Worm (Caenorhabditis elegans) whole organism, L1 larva: ENCODE measurements around the gene Y55B1AR.4.
A peak's percentile ranks its signal among the peaks of the same experiment; 100 is the strongest.

Source experiments
- C16A3.4 ChIP-seq: fragments of 150-350 bp; optimal IDR thresholded peaks from 2 replicates; lab custom pipeline; 2014; ENCODE audit warnings: missing biosample characterization, missing genetic modification characterization
- C34B4.2 ChIP-seq: sonication (generic microtip); optimal IDR thresholded peaks from 2 replicates; lab custom pipeline; 2017; ENCODE audit warnings: mild to moderate bottlenecking, missing genetic modification characterization, missing compliant biosample characterization
- Y116A8C.19 ChIP-seq: sonication (generic microtip); optimal IDR thresholded peaks from 2 replicates; lab custom pipeline; 2016; ENCODE audit warnings: missing compliant biosample characterization, missing genetic modification characterization, borderline replicate concordance
- aha-1 ChIP-seq: fragments of 150-350 bp; optimal IDR thresholded peaks from 2 replicates; lab custom pipeline; 2014; ENCODE audit warnings: missing biosample characterization, missing genetic modification characterization
- alr-1 ChIP-seq: fragments of 200-800 bp; sonication (Bioruptor generic); optimal IDR thresholded peaks from 2 replicates; lab custom pipeline; 2018; ENCODE audit warnings: borderline replicate concordance, mild to moderate bottlenecking, missing genetic modification characterization, missing compliant biosample characterization
- aly-2 ChIP-seq: fragments of 150-350 bp; optimal IDR thresholded peaks from 2 replicates; lab custom pipeline; 2014; ENCODE audit warnings: missing biosample characterization, missing genetic modification characterization
- blmp-1 ChIP-seq: fragments of 150-350 bp; optimal IDR thresholded peaks from 2 replicates; lab custom pipeline; 2014; ENCODE audit warnings: missing biosample characterization, missing genetic modification characterization
- ceh-63 ChIP-seq: fragments of 200-800 bp; sonication (Bioruptor generic); optimal IDR thresholded peaks from 2 replicates; lab custom pipeline; 2018; ENCODE audit warnings: mild to moderate bottlenecking, missing genetic modification characterization, missing compliant biosample characterization
- ceh-8 ChIP-seq: fragments of 200-800 bp; sonication (Bioruptor generic); optimal IDR thresholded peaks from 2 replicates; lab custom pipeline; 2018; ENCODE audit warnings: mild to moderate bottlenecking, missing genetic modification characterization, moderate library complexity, missing compliant biosample characterization
- ceh-82 ChIP-seq, 3 experiments: fragments of 150-350 bp in 1 of 3; sonication (generic microtip) in 2 of 3; optimal IDR thresholded peaks; 2 replicates each; lab custom pipeline; 2014 to 2017; ENCODE audit warnings: missing biosample characterization in 3 of 3, missing genetic modification characterization in 3 of 3
- ceh-88 ChIP-seq: fragments of 200-800 bp; sonication (Bioruptor generic); IDR thresholded peaks from 2 replicates; pipeline ENCODE4 v1.3.6; 2022; ENCODE audit warnings: missing genetic modification characterization, missing compliant biosample characterization
- ceh-90 ChIP-seq: sonication (generic microtip); optimal IDR thresholded peaks from 2 replicates; lab custom pipeline; 2016; ENCODE audit warnings: missing genetic modification characterization, missing compliant biosample characterization
- dpl-1 ChIP-seq, 3 experiments: fragments of 150-350 bp in 2 of 3; sonication (generic microtip) in 1 of 3; optimal IDR thresholded peaks; 2 replicates each; lab custom pipeline; 2014 to 2017; ENCODE audit warnings: missing biosample characterization in 3 of 3, missing genetic modification characterization in 3 of 3, missing genetic modification reagents in 3 of 3
- efl-1 ChIP-seq, 4 experiments: fragments of 150-350 bp; optimal IDR thresholded peaks in 3 of 4; peaks in 1 of 4; 1 replicate in 1 of 4; 2 replicates in 3 of 4; lab custom pipeline; 2014; ENCODE audit warnings: missing biosample characterization in 2 of 4, missing genetic modification characterization in 2 of 4, missing genetic modification reagents in 2 of 4
- efl-3 ChIP-seq: fragments of 200-800 bp; sonication (Bioruptor generic); optimal IDR thresholded peaks from 2 replicates; lab custom pipeline; 2018; ENCODE audit warnings: mild to moderate bottlenecking, missing genetic modification characterization, missing compliant biosample characterization
- elt-2 ChIP-seq: sonication (generic microtip); optimal IDR thresholded peaks from 2 replicates; lab custom pipeline; 2016; ENCODE audit warnings: missing genetic modification characterization, mild to moderate bottlenecking, inconsistent platforms, missing compliant biosample characterization, missing genetic modification reagents
- elt-3 ChIP-seq, 6 experiments: fragments of 150-350 bp in 1 of 6; sonication (generic microtip); optimal IDR thresholded peaks; 2 replicates each; lab custom pipeline; 2017 to 2018; ENCODE audit warnings: missing biosample characterization in 6 of 6, missing genetic modification characterization in 6 of 6, inconsistent platforms in 1 of 6
- fkh-8 ChIP-seq: sonication (generic microtip); optimal IDR thresholded peaks from 2 replicates; lab custom pipeline; 2016; ENCODE audit warnings: mild to moderate bottlenecking, missing genetic modification characterization, missing compliant biosample characterization
- grh-1 ChIP-seq: fragments of 200-800 bp; sonication (Bioruptor generic); IDR thresholded peaks from 2 replicates; pipeline ENCODE4 v1.3.6; 2022; ENCODE audit warnings: missing genetic modification reagents, missing genetic modification characterization, missing compliant biosample characterization
- hlh-17 ChIP-seq: fragments of 200-800 bp; sonication (Bioruptor generic); optimal IDR thresholded peaks from 2 replicates; lab custom pipeline; 2018; ENCODE audit warnings: missing genetic modification characterization, mild to moderate bottlenecking, missing compliant biosample characterization, moderate library complexity, borderline replicate concordance
- hpl-2 ChIP-seq: fragments of 150-350 bp; optimal IDR thresholded peaks from 2 replicates; lab custom pipeline; 2014; ENCODE audit warnings: missing biosample characterization, missing genetic modification reagents, missing genetic modification characterization
- jun-1 ChIP-seq: fragments of 150-350 bp; optimal IDR thresholded peaks from 2 replicates; lab custom pipeline; 2014; ENCODE audit warnings: missing biosample characterization, missing genetic modification reagents, missing genetic modification characterization
- lin-13 ChIP-seq: fragments of 150-350 bp; optimal IDR thresholded peaks from 2 replicates; lab custom pipeline; 2014; ENCODE audit warnings: missing biosample characterization, missing genetic modification reagents, missing genetic modification characterization
- lin-15B ChIP-seq: fragments of 150-350 bp; sonication (generic microtip); optimal IDR thresholded peaks from 3 replicates; lab custom pipeline; 2014; ENCODE audit warnings: missing biosample characterization, missing genetic modification characterization
- lin-35 ChIP-seq, 2 experiments: fragments of 150-350 bp; optimal IDR thresholded peaks; 2 replicates each; lab custom pipeline; 2014; ENCODE audit warnings: missing biosample characterization in 2 of 2, missing genetic modification characterization in 2 of 2, missing genetic modification reagents in 2 of 2
- lin-39 ChIP-seq: fragments of 150-350 bp; optimal IDR thresholded peaks from 2 replicates; lab custom pipeline; 2014; ENCODE audit warnings: missing biosample characterization, missing genetic modification reagents, missing genetic modification characterization
- lir-3 ChIP-seq: sonication (generic microtip); optimal IDR thresholded peaks from 2 replicates; lab custom pipeline; 2016; ENCODE audit warnings: mild to moderate bottlenecking, missing genetic modification characterization, moderate library complexity, missing compliant biosample characterization; ENCODE audit not compliant: poor library complexity
- lsy-2 ChIP-seq, 2 experiments: fragments of 150-350 bp; optimal IDR thresholded peaks; 2 replicates each; lab custom pipeline; 2014; ENCODE audit warnings: missing biosample characterization in 2 of 2, missing genetic modification characterization in 2 of 2
- mab-9 ChIP-seq: fragments of 200-800 bp; sonication (Bioruptor generic); IDR thresholded peaks from 2 replicates; pipeline ENCODE4 v1.3.6; 2022; ENCODE audit warnings: missing genetic modification reagents, missing genetic modification characterization, missing compliant biosample characterization
- mep-1 ChIP-seq: fragments of 150-350 bp; optimal IDR thresholded peaks from 2 replicates; lab custom pipeline; 2014; ENCODE audit warnings: missing biosample characterization, missing genetic modification characterization
- nhr-28 ChIP-seq: fragments of 150-350 bp; optimal IDR thresholded peaks from 2 replicates; lab custom pipeline; 2014; ENCODE audit warnings: missing biosample characterization, missing genetic modification characterization
- nhr-47 ChIP-seq: sonication (generic microtip); optimal IDR thresholded peaks from 2 replicates; lab custom pipeline; 2016; ENCODE audit warnings: mild to moderate bottlenecking, missing genetic modification characterization, moderate library complexity, missing compliant biosample characterization
- nhr-71 ChIP-seq: sonication (generic microtip); optimal IDR thresholded peaks from 2 replicates; lab custom pipeline; 2016; ENCODE audit warnings: mild to moderate bottlenecking, missing genetic modification characterization, moderate library complexity, missing compliant biosample characterization
- nhr-85 ChIP-seq: sonication (generic microtip); peaks from one replicate; lab custom pipeline; 2016; ENCODE audit warnings: missing genetic modification characterization, inconsistent platforms, missing compliant biosample characterization
- nhr-90 ChIP-seq: sonication (generic microtip); optimal IDR thresholded peaks from 2 replicates; lab custom pipeline; 2016; ENCODE audit warnings: mild to moderate bottlenecking, missing genetic modification characterization, missing compliant biosample characterization; ENCODE audit not compliant: poor library complexity
- pag-3 ChIP-seq: sonication (generic microtip); optimal IDR thresholded peaks from 2 replicates; lab custom pipeline; 2017; ENCODE audit warnings: missing genetic modification characterization, mild to moderate bottlenecking, missing compliant biosample characterization, antibody characterized with exemption, borderline replicate concordance; ENCODE audit not compliant: insufficient read depth
- pax-3 ChIP-seq: fragments of 200-800 bp; sonication (Bioruptor generic); optimal IDR thresholded peaks from 2 replicates; lab custom pipeline; 2018; ENCODE audit warnings: mild to moderate bottlenecking, missing genetic modification characterization, moderate library complexity, missing compliant biosample characterization
- pqm-1 ChIP-seq: sonication (generic microtip); optimal IDR thresholded peaks from 3 replicates; lab custom pipeline; 2017; ENCODE audit warnings: missing biosample characterization, missing genetic modification characterization
- rnt-1 ChIP-seq: sonication (generic microtip); optimal IDR thresholded peaks from 2 replicates; lab custom pipeline; 2016; ENCODE audit warnings: mild to moderate bottlenecking, missing genetic modification characterization, moderate library complexity, missing compliant biosample characterization
- skn-1 ChIP-seq: fragments of 150-350 bp; optimal IDR thresholded peaks from 2 replicates; lab custom pipeline; 2014; ENCODE audit warnings: missing biosample characterization, missing genetic modification characterization
- snpc-4 ChIP-seq: fragments of 150-350 bp; optimal IDR thresholded peaks from 2 replicates; lab custom pipeline; 2014; ENCODE audit warnings: missing biosample characterization, missing genetic modification characterization
- tbx-2 ChIP-seq: sonication (generic microtip); optimal IDR thresholded peaks from 2 replicates; lab custom pipeline; 2016; ENCODE audit warnings: missing genetic modification characterization, missing compliant biosample characterization
- unc-30 ChIP-seq: sonication (generic microtip); optimal IDR thresholded peaks from 2 replicates; lab custom pipeline; 2017; ENCODE audit warnings: missing biosample characterization, missing genetic modification characterization
- unc-62 ChIP-seq: fragments of 150-350 bp; optimal IDR thresholded peaks from 2 replicates; lab custom pipeline; 2014; ENCODE audit warnings: missing biosample characterization, missing genetic modification reagents, missing genetic modification characterization
- vab-15 ChIP-seq: sonication (generic microtip); optimal IDR thresholded peaks from 2 replicates; lab custom pipeline; 2017; ENCODE audit warnings: missing genotype, mild to moderate bottlenecking, missing genetic modification characterization, missing compliant biosample characterization
- zag-1 ChIP-seq: fragments of 150-350 bp; optimal IDR thresholded peaks from 2 replicates; lab custom pipeline; 2014; ENCODE audit warnings: missing biosample characterization, missing genetic modification characterization
- ztf-4 ChIP-seq: fragments of 150-350 bp; optimal IDR thresholded peaks from 2 replicates; lab custom pipeline; 2014; ENCODE audit warnings: missing biosample characterization, missing genetic modification characterization

Y55B1AR.4 gene

ce11 chrIII:634618-635017 is 29.3 kb upstream of the Y55B1AR.4 start, which contains the start of gene fem-2 (continued):
- TF ChIP-seq lsy-2 (tag; optimal IDR thresholded peaks at IDR 0.05; lab: Kevin White, UChicago) (peak; percentile 57 to 67), pqm-1 (tag; lab: Kevin White, UChicago) (no peak), pag-3 (tag; lab: Kevin White, UChicago) (no peak), ceh-90 (tag; lab: Kevin White, UChicago) (no peak), efl-3 (GFP tag; lab: Kevin White, UChicago) (no peak), skn-1 (tag; lab: Kevin White, UChicago) (no peak), elt-2 (tag; lab: Kevin White, UChicago) (no peak), fkh-8 (tag; lab: Kevin White, UChicago) (peak; percentile 1), jun-1 (tag; lab: Kevin White, UChicago) (no peak), ceh-88 (GFP tag; lab: Robert Waterston, UW) (no peak), hpl-2 (GFP tag; lab: Kevin White, UChicago) (no peak), alr-1 (tag; lab: Kevin White, UChicago) (no peak), nhr-47 (peak; percentile 66), grh-1 (no peak), lir-3 (tag; lab: Kevin White, UChicago) (no peak), Y116A8C.19 (no peak), lin-39 (no peak), C34B4.2 (no peak), snpc-4 (no peak), ceh-8 (GFP tag; lab: Kevin White, UChicago) (no peak), unc-30 (tag; lab: Kevin White, UChicago) (no peak), lin-35 (GFP tag; optimal IDR thresholded peaks at IDR 0.05; lab: Kevin White, UChicago) (peak; percentile 58 to 67), nhr-90 (peak; percentile 57), nhr-85 (tag; lab: Kevin White, UChicago) (peak; percentile 76), C16A3.4 (tag; lab: Kevin White, UChicago) (peak; percentile 46), rnt-1 (tag; lab: Kevin White, UChicago) (peak; percentile 24), zag-1 (tag; lab: Kevin White, UChicago) (no peak), ztf-4 (tag; lab: Kevin White, UChicago) (no peak), lin-15B (tag; lab: Kevin White, UChicago) (no peak), mab-9 (GFP tag; lab: Robert Waterston, UW) (no peak)

DNA sequence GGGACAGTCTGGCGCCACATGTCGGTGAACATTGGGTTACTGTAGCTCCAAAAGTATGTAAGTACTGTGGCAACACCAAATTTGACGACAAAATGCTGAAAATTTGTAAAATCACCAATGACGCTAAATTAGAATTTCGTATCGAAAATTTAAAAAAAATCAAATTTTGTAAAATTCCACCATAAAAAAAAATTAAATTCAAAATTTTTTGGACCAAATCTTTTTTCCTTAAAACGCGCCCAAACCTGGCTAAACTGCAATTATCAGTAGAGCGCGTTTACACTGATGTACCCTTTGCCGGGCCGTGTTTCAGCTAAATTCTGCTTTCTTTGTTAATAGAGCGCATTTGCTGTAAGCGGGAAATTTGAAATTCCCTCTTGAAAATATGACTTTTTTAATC is 26.1 kb upstream of the Y55B1AR.4 start, which contains the start of gene T19C3.6:
TSS of gene T19C3.6 (minus strand) at position 101 of the 400 bp plus-strand sequence.
- TF ChIP-seq C16A3.4 (tag; lab: Kevin White, UChicago), result no peak
- TF ChIP-seq nhr-28, result no peak
- TF ChIP-seq ceh-90 (tag; lab: Kevin White, UChicago), result no peak
- no peak for TF ChIP-seq ceh-63 (GFP tag; lab: Kevin White, UChicago)
- no peak for TF ChIP-seq lsy-2 (tag; optimal IDR thresholded peaks at IDR 0.05; lab: Kevin White, UChicago)
- no peak for TF ChIP-seq nhr-85 (tag; lab: Kevin White, UChicago)
- no peak for TF ChIP-seq aly-2
- TF ChIP-seq hlh-17 (GFP tag; lab: Kevin White, UChicago), result no peak
- no peak for TF ChIP-seq efl-1 (optimal IDR thresholded peaks at IDR 0.05; lab: Kevin White, UChicago)
- no peak for TF ChIP-seq efl-1 (GFP tag; optimal IDR thresholded peaks at IDR 0.05 in 1 of 2; lab: Kevin White, UChicago)
- no peak for TF ChIP-seq dpl-1 (GFP tag; optimal IDR thresholded peaks at IDR 0.05; lab: Kevin White, UChicago)
- TF ChIP-seq aha-1, result no peak
- TF ChIP-seq unc-62 (GFP tag; lab: Kevin White, UChicago), result no peak

- TF ChIP-seq pax-3 (tag; lab: Kevin White, UChicago) (no peak), lin-13 (no peak), blmp-1 (tag; lab: Kevin White, UChicago) (no peak), vab-15 (tag; lab: Kevin White, UChicago) (no peak), ceh-82 (tag; optimal IDR thresholded peaks at IDR 0.05; lab: Kevin White, UChicago) (no peak), mep-1 (tag; lab: Kevin White, UChicago) (no peak), tbx-2 (tag; lab: Kevin White, UChicago) (no peak), nhr-71 (no peak), elt-3 (tag; optimal IDR thresholded peaks at IDR 0.05; lab: Kevin White, UChicago) (no peak)
- TF ChIP-seq, all 84 proteins: peak for 0
Measured at ce11 chrIII:627838-628237, 22.5 kb upstream of the Y55B1AR.4 start, which contains the start of gene T19C3.5. Gene T19C3.5 (minus strand): TSS chrIII:627938.
